Fruit fly (Drosophila melanogaster) whole organism, embryonic: ENCODE measurements around the gene CG6843.

Experiments used
- Aef1 ChIP-seq: fragments of 200-800 bp; sonication (Bioruptor generic); IDR thresholded peaks from 3 replicates; pipeline ENCODE4 v1.3.6; 2022; ENCODE audit warnings: missing biosample characterization, missing genetic modification characterization
- B-H1 ChIP-seq: fragments of 200-800 bp; sonication (Bioruptor generic); IDR thresholded peaks from 3 replicates; pipeline ENCODE4 v1.3.6; 2022; ENCODE audit warnings: missing biosample characterization, missing genetic modification characterization
- C15 ChIP-seq: fragments of 200-800 bp; sonication (Bioruptor generic); IDR thresholded peaks from 3 replicates; pipeline ENCODE4 v1.3.6; 2022; ENCODE audit warnings: missing biosample characterization, missing genetic modification characterization
- CG10431 ChIP-seq: fragments of 200-800 bp; sonication (Bioruptor generic); optimal IDR thresholded peaks from 3 replicates; lab custom pipeline; 2018; ENCODE audit warnings: missing biosample characterization, mild to moderate bottlenecking, missing genetic modification characterization
- CG10543 ChIP-seq: fragments of 200-800 bp; sonication (Bioruptor generic); optimal IDR thresholded peaks from 3 replicates; lab custom pipeline; 2017; ENCODE audit warnings: missing biosample characterization, mild to moderate bottlenecking, missing genetic modification characterization, moderate library complexity
- CG12659 ChIP-seq: fragments of 200-800 bp; sonication (Bioruptor generic); optimal IDR thresholded peaks from 3 replicates; lab custom pipeline; 2017; ENCODE audit warnings: mild to moderate bottlenecking, missing biosample characterization, missing genetic modification reagents, missing genetic modification characterization
- CG12744 ChIP-seq: fragments of 200-800 bp; sonication (Bioruptor generic); optimal IDR thresholded peaks from 2 replicates; lab custom pipeline; 2016; ENCODE audit warnings: missing biosample characterization, missing genetic modification characterization
- CG14014 ChIP-seq: fragments of 200-800 bp; sonication (Bioruptor generic); IDR thresholded peaks from 2 replicates; pipeline ENCODE4 v1.3.6; 2022; ENCODE audit warnings: missing biosample characterization, missing genetic modification characterization
- CG14667 ChIP-seq: fragments of 200-800 bp; sonication (Bioruptor generic); IDR thresholded peaks from 2 replicates; pipeline ENCODE4 v1.3.6; 2022; ENCODE audit warnings: missing biosample characterization, missing genetic modification characterization
- CG17328 ChIP-seq: fragments of 200-800 bp; sonication (Bioruptor generic); IDR thresholded peaks from 2 replicates; pipeline ENCODE4 v1.3.6; 2022; ENCODE audit warnings: missing biosample characterization, missing genetic modification characterization
- CG18011 ChIP-seq: fragments of 200-800 bp; sonication (Bioruptor generic); optimal IDR thresholded peaks from 2 replicates; lab custom pipeline; 2017; ENCODE audit warnings: missing biosample characterization, missing genetic modification characterization, mild to moderate bottlenecking, moderate library complexity, missing genotype
- CG31388 ChIP-seq: fragments of 200-800 bp; sonication (Bioruptor generic); optimal IDR thresholded peaks from 2 replicates; lab custom pipeline; 2016; ENCODE audit warnings: missing biosample characterization, missing genetic modification characterization
- CG31441 ChIP-seq: fragments of 200-800 bp; sonication (Bioruptor generic); IDR thresholded peaks from 2 replicates; pipeline ENCODE4 v1.3.6; 2022; ENCODE audit warnings: missing biosample characterization, missing genetic modification characterization
- CG32772 ChIP-seq: fragments of 200-800 bp; sonication (Bioruptor generic); IDR thresholded peaks from 2 replicates; pipeline ENCODE4 v1.3.6; 2022; ENCODE audit warnings: missing biosample characterization, missing genetic modification characterization
- CG3407 ChIP-seq: fragments of 200-800 bp; sonication (Bioruptor generic); optimal IDR thresholded peaks from 2 replicates; lab custom pipeline; 2018; ENCODE audit warnings: missing biosample characterization, mild to moderate bottlenecking, missing genetic modification characterization
- CG4328 ChIP-seq: fragments of 200-800 bp; sonication (Bioruptor generic); optimal IDR thresholded peaks from 3 replicates; lab custom pipeline; 2017; ENCODE audit warnings: missing biosample characterization, missing genetic modification reagents, missing genetic modification characterization
- CG4404 ChIP-seq: fragments of 200-800 bp; sonication (Bioruptor generic); IDR thresholded peaks from 2 replicates; pipeline ENCODE4 v1.3.6; 2022; ENCODE audit warnings: missing biosample characterization, missing genetic modification characterization
- CG8924 ChIP-seq: fragments of 200-800 bp; optimal IDR thresholded peaks from 3 replicates; lab custom pipeline; 2019; ENCODE audit warnings: missing biosample characterization, mild to moderate bottlenecking, missing genetic modification characterization, moderate library complexity
- CG8944 ChIP-seq: fragments of 200-800 bp; sonication (Bioruptor generic); optimal IDR thresholded peaks from 3 replicates; lab custom pipeline; 2016; ENCODE audit warnings: missing biosample characterization, missing genetic modification characterization
- Doc3 ChIP-seq: fragments of 200-800 bp; sonication (Bioruptor generic); IDR thresholded peaks from 3 replicates; pipeline ENCODE4 v1.3.6; 2022; ENCODE audit warnings: missing biosample characterization, missing genetic modification characterization; ENCODE audit not compliant: partially characterized antibody
- Ets65A ChIP-seq: fragments of 200-800 bp; sonication (Bioruptor generic); peaks from one replicate; lab custom pipeline; 2016; ENCODE audit warnings: missing biosample characterization, missing genetic modification characterization
- Fer2 ChIP-seq: fragments of 200-800 bp; sonication (Bioruptor generic); optimal IDR thresholded peaks from 2 replicates; lab custom pipeline; 2018; ENCODE audit warnings: missing biosample characterization, mild to moderate bottlenecking, missing genetic modification characterization, moderate library complexity
- Gsc ChIP-seq: fragments of 200-800 bp; sonication (Bioruptor generic); IDR thresholded peaks from 2 replicates; pipeline ENCODE4 v1.3.6; 2022; ENCODE audit warnings: missing biosample characterization, missing genetic modification characterization
- H15 ChIP-seq: fragments of 200-800 bp; sonication (Bioruptor generic); IDR thresholded peaks from 3 replicates; pipeline ENCODE4 v1.3.6; 2022; ENCODE audit warnings: missing biosample characterization, missing genetic modification characterization
- Kr ChIP-seq: fragments of 200-800 bp; sonication (Bioruptor generic); optimal IDR thresholded peaks from 2 replicates; lab custom pipeline; 2017; ENCODE audit warnings: missing biosample characterization, mild to moderate bottlenecking, missing genetic modification characterization
- Lim3 ChIP-seq: fragments of 200-800 bp; sonication (Bioruptor generic); IDR thresholded peaks from 2 replicates; pipeline ENCODE4 v1.3.6; 2022; ENCODE audit warnings: missing biosample characterization, missing genetic modification characterization
- Lpt ChIP-seq: fragments of >200 bp; optimal IDR thresholded peaks from 2 replicates; lab custom pipeline; 2018; ENCODE audit warnings: missing biosample characterization, missing genetic modification characterization
- MESR4 ChIP-seq: fragments of 200-800 bp; sonication (Bioruptor generic); optimal IDR thresholded peaks from 2 replicates; lab custom pipeline; 2018; ENCODE audit warnings: missing biosample characterization, mild to moderate bottlenecking, missing genetic modification characterization, moderate library complexity
- MTF-1 ChIP-seq: fragments of 200-800 bp; sonication (Bioruptor generic); optimal IDR thresholded peaks from 2 replicates; lab custom pipeline; 2018; ENCODE audit warnings: missing biosample characterization, mild to moderate bottlenecking, missing genetic modification characterization, borderline replicate concordance
- Mad ChIP-seq: fragments of 200-800 bp; sonication (Bioruptor generic); optimal IDR thresholded peaks from 2 replicates; lab custom pipeline; 2016; ENCODE audit warnings: missing biosample characterization, missing genetic modification characterization
- Meics ChIP-seq: fragments of 200-800 bp; sonication (Bioruptor generic); optimal IDR thresholded peaks from 2 replicates; lab custom pipeline; 2017; ENCODE audit warnings: missing biosample characterization, mild to moderate bottlenecking, missing genetic modification characterization
- NC2β ChIP-seq: fragments of 200-800 bp; sonication (Bioruptor generic); optimal IDR thresholded peaks from 2 replicates; lab custom pipeline; 2016; ENCODE audit warnings: missing biosample characterization, missing genetic modification characterization
- Poxn ChIP-seq: fragments of 200-800 bp; sonication (Bioruptor generic); IDR thresholded peaks from 2 replicates; pipeline ENCODE4 v1.3.6; 2022; ENCODE audit warnings: missing biosample characterization, missing genetic modification characterization
- Sin3A ChIP-seq: fragments of >200 bp; optimal IDR thresholded peaks from 2 replicates; lab custom pipeline; 2018
- TFAM ChIP-seq: fragments of 200-800 bp; sonication (Bioruptor generic); optimal IDR thresholded peaks from 2 replicates; lab custom pipeline; 2017; ENCODE audit warnings: missing biosample characterization, missing genetic modification characterization, inconsistent platforms
- Taf1 ChIP-seq: fragments of 200-800 bp; sonication (Bioruptor generic); IDR thresholded peaks from 2 replicates; pipeline ENCODE4 v1.3.6; 2022; ENCODE audit warnings: missing biosample characterization, missing genetic modification characterization
- Xrp1 ChIP-seq: fragments of 200-800 bp; sonication (Bioruptor generic); IDR thresholded peaks from 2 replicates; pipeline ENCODE4 v1.3.6; 2022; ENCODE audit warnings: missing biosample characterization, missing genetic modification characterization
- ash1 ChIP-seq: fragments of 200-800 bp; sonication (Bioruptor generic); optimal IDR thresholded peaks from 2 replicates; lab custom pipeline; 2018; ENCODE audit warnings: missing biosample characterization, mild to moderate bottlenecking, missing genetic modification characterization
- bowl ChIP-seq: fragments of 200-800 bp; sonication (Bioruptor generic); IDR thresholded peaks from 2 replicates; pipeline ENCODE4 v1.3.6; 2022; ENCODE audit warnings: missing biosample characterization, missing genetic modification characterization
- dmrt11E ChIP-seq: fragments of 200-800 bp; sonication (Bioruptor generic); optimal IDR thresholded peaks from 3 replicates; lab custom pipeline; 2018; ENCODE audit warnings: missing biosample characterization, mild to moderate bottlenecking, missing genetic modification characterization, moderate library complexity
- dpn ChIP-seq, 2 experiments: fragments of 200-800 bp; sonication (Bioruptor generic); optimal IDR thresholded peaks; 3 replicates each; lab custom pipeline; 2016; ENCODE audit warnings: missing biosample characterization in 2 of 2, missing genetic modification characterization in 2 of 2
- en ChIP-seq: fragments of 200-800 bp; sonication (Bioruptor generic); optimal IDR thresholded peaks from 2 replicates; lab custom pipeline; 2016; ENCODE audit warnings: missing biosample characterization, missing genetic modification characterization
- esg ChIP-seq: fragments of 200-800 bp; sonication (Bioruptor generic); conservative IDR thresholded peaks from 2 replicates; pipeline ENCODE4 v1.3.6; 2022; ENCODE audit warnings: missing biosample characterization, missing genetic modification characterization
- grn ChIP-seq: fragments of 200-800 bp; sonication (Bioruptor generic); optimal IDR thresholded peaks from 3 replicates; lab custom pipeline; 2017; ENCODE audit warnings: missing biosample characterization, missing genetic modification characterization
- gt ChIP-seq: fragments of 200-800 bp; sonication (Bioruptor generic); IDR thresholded peaks from 2 replicates; pipeline ENCODE4 v1.3.6; 2022; ENCODE audit warnings: missing biosample characterization, missing genetic modification characterization
- ind ChIP-seq: fragments of 200-800 bp; sonication (Bioruptor generic); optimal IDR thresholded peaks from 3 replicates; lab custom pipeline; 2016; ENCODE audit warnings: missing biosample characterization, missing genetic modification characterization
- otp ChIP-seq: fragments of 200-800 bp; sonication (Bioruptor generic); IDR thresholded peaks from 3 replicates; pipeline ENCODE4, ENCODE4 v1.3.6; 2022; ENCODE audit warnings: missing biosample characterization, missing genetic modification characterization
- ro ChIP-seq: fragments of 200-800 bp; sonication (Bioruptor generic); IDR thresholded peaks from 2 replicates; pipeline ENCODE4 v1.3.6; 2022; ENCODE audit warnings: missing biosample characterization, missing genetic modification characterization
- slou ChIP-seq: fragments of 200-800 bp; sonication (Bioruptor generic); optimal IDR thresholded peaks from 3 replicates; lab custom pipeline; 2016; ENCODE audit warnings: missing biosample characterization, missing genetic modification characterization
- sna ChIP-seq: fragments of 200-800 bp; sonication (Bioruptor generic); IDR thresholded peaks from 2 replicates; pipeline ENCODE4 v1.3.6; 2022; ENCODE audit warnings: missing biosample characterization, missing genetic modification characterization; ENCODE audit not compliant: partially characterized antibody
- tin ChIP-seq: fragments of 200-800 bp; sonication (Bioruptor generic); optimal IDR thresholded peaks from 3 replicates; lab custom pipeline; 2016; ENCODE audit warnings: missing biosample characterization, missing genetic modification characterization
- trem ChIP-seq: fragments of 200-800 bp; optimal IDR thresholded peaks from 3 replicates; lab custom pipeline; 2019; ENCODE audit warnings: missing biosample characterization, mild to moderate bottlenecking, missing genetic modification characterization, moderate library complexity
- zen ChIP-seq: fragments of 200-800 bp; sonication (Bioruptor generic); optimal IDR thresholded peaks from 3 replicates; lab custom pipeline; 2018; ENCODE audit warnings: missing biosample characterization, mild to moderate bottlenecking, missing genetic modification characterization, moderate library complexity
- zen2 ChIP-seq: fragments of 200-800 bp; sonication (Bioruptor generic); IDR thresholded peaks from 3 replicates; pipeline ENCODE4 v1.3.6; 2022; ENCODE audit warnings: missing biosample characterization, missing genetic modification characterization; ENCODE audit not compliant: partially characterized antibody

The CG6843 gene

DNA sequence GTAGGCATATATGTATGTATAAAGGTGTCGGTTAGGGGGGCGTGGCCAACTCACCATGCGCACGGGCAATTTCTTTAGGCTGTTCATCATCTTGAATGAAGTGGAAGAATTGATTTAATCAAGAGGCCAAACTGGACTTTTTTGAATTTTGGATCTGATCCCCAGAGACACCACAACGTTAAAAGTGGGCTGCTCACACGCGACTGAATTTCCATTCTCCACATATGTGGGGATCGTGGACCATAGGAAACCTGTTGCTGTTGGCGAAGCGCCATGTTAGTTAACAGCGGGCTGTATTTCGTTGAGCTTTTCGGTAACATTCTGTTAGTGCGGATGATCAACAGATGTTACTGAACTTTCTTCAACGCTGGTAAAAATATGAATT lies 3.3 kb upstream of the CG6843 start, which contains the start of gene CG3902 (continued):
- TF ChIP-seq CG8944 (GFP tag; lab: Kevin White, UChicago) (no peak), gt (no peak), Xrp1 (GFP tag; lab: Robert Waterston, UW) (no peak; the same call in 1 of the 2 replicates), dpn (GFP tag; optimal IDR thresholded peaks at IDR 0.05; lab: Kevin White, UChicago) (no peak), MTF-1 (GFP tag; lab: Kevin White, UChicago) (no peak), Poxn (GFP tag; lab: Robert Waterston, UW) (no peak), en (GFP tag; lab: Kevin White, UChicago) (no peak), ash1 (GFP tag; lab: Kevin White, UChicago) (no peak), CG4404 (GFP tag; lab: Robert Waterston, UW) (no peak), Sin3A (lab: Kevin White, UChicago) (no peak), sna (no peak), Meics (GFP tag; lab: Kevin White, UChicago) (peak; percentile 46), dmrt11E (tag; lab: Kevin White, UChicago) (no peak), MESR4 (GFP tag; lab: Kevin White, UChicago) (peak; percentile 42), zen2 (no peak), ro (no peak), Ets65A (GFP tag; lab: Kevin White, UChicago) (no peak), zen (tag; lab: Kevin White, UChicago) (no peak), Doc3 (GFP tag; lab: Robert Waterston, UW) (no peak), CG31388 (GFP tag; lab: Kevin White, UChicago) (no peak), ind (no peak), Gsc (GFP tag; lab: Robert Waterston, UW) (no peak), Kr (GFP tag; lab: Kevin White, UChicago) (no peak), CG12744 (no peak), CG14014 (no peak), CG10431 (GFP tag; lab: Kevin White, UChicago) (no peak), slou (GFP tag; lab: Kevin White, UChicago) (no peak), grn (GFP tag; lab: Kevin White, UChicago) (peak; percentile 84), H15 (GFP tag; lab: Robert Waterston, UW) (no peak), B-H1 (GFP tag; lab: Robert Waterston, UW) (no peak), Lim3 (no peak), Aef1 (no peak), CG12659 (GFP tag; lab: Kevin White, UChicago) (peak; percentile 49), CG17328 (GFP tag; lab: Robert Waterston, UW) (no peak), CG32772 (GFP tag; lab: Robert Waterston, UW) (no peak), trem (tag; lab: Kevin White, UChicago) (no peak), Lpt (GFP tag; lab: Kevin White, UChicago) (no peak), NC2β (GFP tag; lab: Kevin White, UChicago) (no peak), CG4328 (no peak), tin (GFP tag; lab: Kevin White, UChicago) (no peak), esg (GFP tag; lab: Robert Waterston, UW) (no peak), C15 (GFP tag; lab: Robert Waterston, UW) (no peak), otp (GFP tag; lab: Robert Waterston, UW) (no peak), CG3407 (GFP tag; lab: Kevin White, UChicago) (no peak), bowl (GFP tag; lab: Robert Waterston, UW) (no peak), CG18011 (GFP tag; lab: Kevin White, UChicago) (peak; percentile 19), Fer2 (tag; lab: Kevin White, UChicago) (no peak), Mad (GFP tag; lab: Kevin White, UChicago) (no peak), CG31441 (no peak), CG10543 (GFP tag; lab: Kevin White, UChicago) (peak; percentile 71), TFAM (GFP tag; lab: Kevin White, UChicago) (no peak), CG14667 (GFP tag; lab: Robert Waterston, UW) (no peak), CG8924 (tag; lab: Kevin White, UChicago) (no peak), Taf1 (no peak)
